Worm (Caenorhabditis elegans) whole organism, L3 larva: Measurements from ENCODE around the gene F49F1.15.

Experiments
- ceh-28 ChIP-seq: fragments of 150-350 bp; optimal IDR thresholded peaks from 2 replicates; lab custom pipeline; 2014; ENCODE audit warnings: missing biosample characterization, missing genetic modification reagents, missing genetic modification characterization
- egl-27 ChIP-seq: sonication (generic microtip); optimal IDR thresholded peaks from 4 replicates; lab custom pipeline; 2017; ENCODE audit warnings: missing biosample characterization, missing genetic modification reagents, missing genetic modification characterization
- egl-5 ChIP-seq: fragments of 150-350 bp; optimal IDR thresholded peaks from 2 replicates; lab custom pipeline; 2017; ENCODE audit warnings: missing biosample characterization, missing genetic modification reagents, missing genetic modification characterization, inconsistent platforms
- elt-2 ChIP-seq: sonication (generic microtip); optimal IDR thresholded peaks from 2 replicates; lab custom pipeline; 2016; ENCODE audit warnings: missing genetic modification reagents, mild to moderate bottlenecking, missing genetic modification characterization, missing compliant biosample characterization
- fkh-10 ChIP-seq: sonication (generic microtip); optimal IDR thresholded peaks from 2 replicates; lab custom pipeline; 2017; ENCODE audit warnings: missing biosample characterization, missing genetic modification reagents, missing genetic modification characterization
- fkh-2 ChIP-seq: fragments of 150-350 bp; optimal IDR thresholded peaks from 2 replicates; lab custom pipeline; 2014; ENCODE audit warnings: missing biosample characterization, missing genetic modification reagents, missing genetic modification characterization
- nhr-23 ChIP-seq: fragments of 150-350 bp; optimal IDR thresholded peaks from 2 replicates; lab custom pipeline; 2014; ENCODE audit warnings: missing biosample characterization, missing genetic modification reagents, missing genetic modification characterization
- nhr-43 ChIP-seq: sonication (generic microtip); optimal IDR thresholded peaks from 2 replicates; lab custom pipeline; 2016; ENCODE audit warnings: mild to moderate bottlenecking, missing genetic modification characterization, missing compliant biosample characterization; ENCODE audit not compliant: poor library complexity, severe bottlenecking
- pqm-1 ChIP-seq: fragments of 150-350 bp; optimal IDR thresholded peaks from 2 replicates; lab custom pipeline; 2017; ENCODE audit warnings: missing biosample characterization, missing genetic modification characterization, inconsistent platforms
- tbx-2 ChIP-seq: sonication (generic microtip); optimal IDR thresholded peaks from 2 replicates; lab custom pipeline; 2016; ENCODE audit warnings: mild to moderate bottlenecking, missing genetic modification characterization, missing compliant biosample characterization
- unc-39 ChIP-seq: sonication (generic microtip); optimal IDR thresholded peaks from 4 replicates; lab custom pipeline; 2017; ENCODE audit warnings: missing biosample characterization, missing genetic modification characterization
- unc-62 ChIP-seq: fragments of 150-350 bp; sonication (generic microtip); optimal IDR thresholded peaks from 4 replicates; lab custom pipeline; 2014; ENCODE audit warnings: missing biosample characterization, missing genetic modification reagents, missing genetic modification characterization
- ztf-11 ChIP-seq: fragments of 150-350 bp; optimal IDR thresholded peaks from 2 replicates; lab custom pipeline; 2014; ENCODE audit warnings: missing biosample characterization, missing genetic modification characterization

DNA sequence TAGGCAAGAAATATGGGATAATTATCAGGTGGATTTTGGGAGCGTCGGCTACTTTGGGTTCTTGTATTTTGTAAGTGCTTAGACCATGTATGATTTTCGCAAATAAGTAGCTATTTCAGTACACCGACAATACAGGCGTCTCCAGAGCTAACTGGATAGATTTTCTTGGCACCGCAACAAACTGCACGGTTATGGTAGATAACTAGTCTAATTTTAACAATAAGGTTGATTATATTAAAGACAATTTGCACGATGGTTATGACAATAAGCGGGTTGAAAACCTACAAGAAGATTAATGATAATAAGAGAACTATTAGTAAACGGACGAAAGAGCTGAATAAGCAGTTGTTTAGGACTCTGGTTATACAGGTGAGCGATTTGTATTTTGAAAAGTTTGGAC, 47.1 kb downstream of the F49F1.15 start:
- no peak for TF ChIP-seq tbx-2
- no peak for TF ChIP-seq unc-39 (tag; lab: Kevin White, UChicago)
- no peak for TF ChIP-seq egl-27 (tag; lab: Kevin White, UChicago)
- TF ChIP-seq egl-5, result no peak
- no peak for TF ChIP-seq nhr-43 (tag; lab: Kevin White, UChicago)
- no peak for TF ChIP-seq nhr-23
- no peak for TF ChIP-seq ztf-11 (tag; lab: Kevin White, UChicago)
- TF ChIP-seq elt-2 (tag; lab: Kevin White, UChicago), result no peak
- TF ChIP-seq unc-62, result no peak
- TF ChIP-seq fkh-2 (tag; lab: Kevin White, UChicago), result no peak
- no peak for TF ChIP-seq ceh-28
- no peak for TF ChIP-seq fkh-10 (GFP tag; lab: Kevin White, UChicago)
- no peak for TF ChIP-seq pqm-1 (tag; lab: Kevin White, UChicago)
